Worm (Caenorhabditis elegans) whole organism, L2 larva: Measurements from ENCODE around the gene gei-1.

Source experiments
- ZK546.5 ChIP-seq: sonication (generic microtip); optimal IDR thresholded peaks from 2 replicates; lab custom pipeline; 2017; ENCODE audit warnings: missing biosample characterization, missing genetic modification characterization
- aly-2 ChIP-seq: fragments of 150-350 bp; optimal IDR thresholded peaks from 2 replicates; lab custom pipeline; 2014; ENCODE audit warnings: missing biosample characterization, missing genetic modification characterization
- ceh-16 ChIP-seq: fragments of 150-350 bp; optimal IDR thresholded peaks from 2 replicates; lab custom pipeline; 2014; ENCODE audit warnings: missing biosample characterization, missing genetic modification characterization
- egl-27 ChIP-seq: sonication (generic microtip); optimal IDR thresholded peaks from 3 replicates; lab custom pipeline; 2017; ENCODE audit warnings: missing biosample characterization, missing genetic modification reagents, missing genetic modification characterization
- fos-1 ChIP-seq: fragments of 150-350 bp; optimal IDR thresholded peaks from 2 replicates; lab custom pipeline; 2014; ENCODE audit warnings: missing biosample characterization, missing genetic modification characterization
- mdl-1 ChIP-seq, 2 experiments: fragments of 150-350 bp in 1 of 2; sonication (generic microtip) in 1 of 2; optimal IDR thresholded peaks; 2 replicates each; lab custom pipeline; 2017; ENCODE audit warnings: missing biosample characterization in 2 of 2, missing genetic modification characterization in 2 of 2
- nhr-11 ChIP-seq: fragments of 150-350 bp; optimal IDR thresholded peaks from 2 replicates; lab custom pipeline; 2014; ENCODE audit warnings: missing biosample characterization, missing genetic modification characterization
- nhr-237 ChIP-seq: fragments of 150-350 bp; optimal IDR thresholded peaks from 2 replicates; lab custom pipeline; 2014; ENCODE audit warnings: missing biosample characterization, missing genetic modification characterization
- skn-1 ChIP-seq: sonication (generic microtip); optimal IDR thresholded peaks from 2 replicates; lab custom pipeline; 2017; ENCODE audit warnings: missing biosample characterization, missing genetic modification characterization
- unc-62 ChIP-seq: fragments of 150-350 bp; optimal IDR thresholded peaks from 2 replicates; lab custom pipeline; 2014; ENCODE audit warnings: missing biosample characterization, missing genetic modification reagents, missing genetic modification characterization

ce11 chrIII:3390144-3390543 is 45.5 kb downstream of the gei-1 start:
- TF ChIP-seq fos-1 (tag; lab: Kevin White, UChicago) = no peak
- no peak for TF ChIP-seq nhr-11 (tag; lab: Kevin White, UChicago)
- no peak for TF ChIP-seq egl-27 (tag; lab: Kevin White, UChicago)
- no peak for TF ChIP-seq aly-2 (tag; lab: Kevin White, UChicago)
- TF ChIP-seq nhr-237 (tag; lab: Kevin White, UChicago) = no peak
- no peak for TF ChIP-seq skn-1 (tag; lab: Kevin White, UChicago)
- TF ChIP-seq ceh-16 (tag; lab: Kevin White, UChicago) = no peak
- TF ChIP-seq unc-62 (GFP tag; lab: Kevin White, UChicago) = no peak
- no peak for TF ChIP-seq ZK546.5 (tag; lab: Kevin White, UChicago)
- TF ChIP-seq mdl-1 (tag; optimal IDR thresholded peaks at IDR 0.05; lab: Kevin White, UChicago) = no peak
